Worm (Caenorhabditis elegans): Measurements from ENCODE around the gene hacl-1.
A peak's percentile ranks its signal among the peaks of the same experiment; 100 is the strongest.

hacl-1 gene

ce11 chrII:11484600-11484999, 8.2 kb downstream of the hacl-1 start (continued):
- TF ChIP-seq lin-15B (tag; optimal IDR thresholded peaks at IDR 0.05) (peak; percentile 37), efl-3 (GFP tag; optimal IDR thresholded peaks at IDR 0.05) (no peak), ceh-63 (GFP tag; optimal IDR thresholded peaks at IDR 0.05) (no peak), fkh-8 (tag; optimal IDR thresholded peaks at IDR 0.05) (peak; percentile 70), pag-3 (tag; optimal IDR thresholded peaks at IDR 0.05; ENCODE audit: borderline replicate concordance, insufficient read depth) (no peak), blmp-1 (tag; optimal IDR thresholded peaks at IDR 0.05) (no peak), jun-1 (tag; optimal IDR thresholded peaks at IDR 0.05) (peak; percentile 63), hlh-17 (GFP tag; optimal IDR thresholded peaks at IDR 0.05; ENCODE audit: borderline replicate concordance) (no peak), nhr-237 (tag; optimal IDR thresholded peaks at IDR 0.05) (no peak), mep-1 (tag; optimal IDR thresholded peaks at IDR 0.05) (peak; percentile 85), unc-98 (GFP tag; IDR thresholded peaks at IDR 0.05) (no peak), skn-1 (tag; optimal IDR thresholded peaks at IDR 0.05) (peak; percentile 41), nhr-11 (tag; optimal IDR thresholded peaks at IDR 0.05) (no peak), ztf-4 (tag; optimal IDR thresholded peaks at IDR 0.05) (peak; percentile 14), nhr-20 (tag; optimal IDR thresholded peaks at IDR 0.05) (peak; percentile 68), lin-14 (GFP tag; optimal IDR thresholded peaks at IDR 0.05) (no peak), egl-13 (tag; optimal IDR thresholded peaks at IDR 0.05) (peak; percentile 19), ces-1 (GFP tag; optimal IDR thresholded peaks at IDR 0.05) (no peak), ama-1 (optimal IDR thresholded peaks at IDR 0.05) (no peak), aly-2 (tag; optimal IDR thresholded peaks at IDR 0.05) (peak; percentile 69), nhr-71 (tag; optimal IDR thresholded peaks at IDR 0.05) (peak; percentile 80), unc-86 (tag; optimal IDR thresholded peaks at IDR 0.05) (peak; percentile 16), unc-62 (GFP tag; optimal IDR thresholded peaks at IDR 0.05) (no peak), zip-4 (GFP tag; optimal IDR thresholded peaks at IDR 0.05) (peak; percentile 15), hpl-2 (GFP tag; optimal IDR thresholded peaks at IDR 0.05) (no peak), dpl-1 (GFP tag; optimal IDR thresholded peaks at IDR 0.05) (peak; percentile 19 to 61 (median 59)), unc-30 (tag; optimal IDR thresholded peaks at IDR 0.05) (no peak), nhr-19 (GFP tag; conservative IDR thresholded peaks at IDR 0.05) (peak; percentile 76), C34B4.2 (tag; optimal IDR thresholded peaks at IDR 0.05) (no peak), sptf-1 (tag; optimal IDR thresholded peaks at IDR 0.05) (no peak), nhr-90 (tag; optimal IDR thresholded peaks at IDR 0.05; ENCODE audit: poor library complexity) (peak; percentile 74)

- TF ChIP-seq zip-4 (GFP tag; optimal IDR thresholded peaks at IDR 0.05) (no peak), nhr-71 (tag; optimal IDR thresholded peaks at IDR 0.05) (no peak), ceh-88 (GFP tag; IDR thresholded peaks at IDR 0.05) (no peak), lin-35 (GFP tag; optimal IDR thresholded peaks at IDR 0.05) (no peak), unc-30 (tag; optimal IDR thresholded peaks at IDR 0.05) (no peak), unc-62 (GFP tag; optimal IDR thresholded peaks at IDR 0.05) (no peak), dsc-1 (tag; optimal IDR thresholded peaks at IDR 0.05) (no peak), pax-3 (tag; optimal IDR thresholded peaks at IDR 0.05) (no peak), unc-98 (GFP tag; IDR thresholded peaks at IDR 0.05) (no peak), mab-9 (GFP tag; IDR thresholded peaks at IDR 0.05) (no peak), ces-1 (GFP tag; optimal IDR thresholded peaks at IDR 0.05) (no peak)
Measured at ce11 chrII:11479076-11479475, 13.7 kb downstream of the hacl-1 start, which contains the start of gene W02B12.12. TSS of gene W02B12.12 (minus strand) at chrII:11479176.

DNA sequence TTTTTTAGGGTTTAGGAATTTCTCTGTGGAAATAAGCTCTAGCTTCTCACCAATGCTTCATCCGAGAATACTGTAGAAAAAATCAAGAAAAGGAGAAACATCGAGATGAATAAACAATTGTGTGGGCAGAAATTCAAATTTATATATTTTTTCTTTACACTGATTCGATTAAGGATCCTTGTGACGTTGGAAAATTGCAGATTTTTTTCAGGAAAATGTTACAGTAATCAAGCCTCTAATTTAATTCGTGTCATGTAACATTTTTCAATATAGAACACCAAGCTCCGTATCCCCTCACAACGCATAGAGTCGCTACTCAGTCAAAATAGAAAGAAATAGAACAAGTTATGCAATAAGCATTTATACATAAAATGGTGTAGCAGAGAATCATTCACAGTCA, 16.4 kb downstream of the hacl-1 start, which contains the start of gene W02B12.16:
Gene W02B12.16 (minus strand): TSS at position 101 of the 400 bp plus-strand sequence.
- TF ChIP-seq hlh-17 (GFP tag; optimal IDR thresholded peaks at IDR 0.05; ENCODE audit: borderline replicate concordance) (no peak), lsy-2 (tag; optimal IDR thresholded peaks at IDR 0.05) (no peak), ceh-90 (tag; optimal IDR thresholded peaks at IDR 0.05) (no peak), xbp-1 (tag; optimal IDR thresholded peaks at IDR 0.05) (no peak), unc-62 (GFP tag; optimal IDR thresholded peaks at IDR 0.05) (no peak), irx-1 (tag; optimal IDR thresholded peaks at IDR 0.05) (no peak), isw-1 (GFP tag; IDR thresholded peaks at IDR 0.05) (no peak), C04F5.9 (tag; optimal IDR thresholded peaks at IDR 0.05) (no peak), Y116A8C.19 (tag; optimal IDR thresholded peaks at IDR 0.05; ENCODE audit: borderline replicate concordance) (no peak), zag-1 (tag; optimal IDR thresholded peaks at IDR 0.05) (no peak), blmp-1 (tag; optimal IDR thresholded peaks at IDR 0.05) (no peak), unc-98 (GFP tag; IDR thresholded peaks at IDR 0.05) (no peak), sup-37 (GFP tag; optimal IDR thresholded peaks at IDR 0.05) (no peak), snpc-4 (tag; optimal IDR thresholded peaks at IDR 0.05) (no peak), elt-2 (tag; optimal IDR thresholded peaks at IDR 0.05) (no peak), lin-13 (GFP tag; optimal IDR thresholded peaks at IDR 0.05) (no peak)
